Worm (Caenorhabditis elegans) whole organism, early embryonic: ENCODE results near the gene F44F4.9.

ENCODE experiments used
- aly-1 ChIP-seq: sonication (generic microtip); optimal IDR thresholded peaks from 2 replicates; lab custom pipeline; 2016; ENCODE audit warnings: missing genetic modification characterization, missing compliant biosample characterization
- ama-1 ChIP-seq: fragments of 150-350 bp; optimal IDR thresholded peaks from 2 replicates; lab custom pipeline; 2014
- ets-7 ChIP-seq: sonication (generic microtip); optimal IDR thresholded peaks from 2 replicates; lab custom pipeline; 2016; ENCODE audit warnings: missing genotype, missing genetic modification characterization, missing compliant biosample characterization
- hmg-4 ChIP-seq: fragments of 200-800 bp; sonication (Bioruptor generic); optimal IDR thresholded peaks from 2 replicates; lab custom pipeline; 2018; ENCODE audit warnings: mild to moderate bottlenecking, missing genetic modification characterization, missing compliant biosample characterization
- pes-1 ChIP-seq: fragments of 200-800 bp; sonication (Bioruptor generic); IDR thresholded peaks from 2 replicates; pipeline ENCODE4 v1.3.6; 2022; ENCODE audit warnings: missing genetic modification reagents, missing genetic modification characterization, missing compliant biosample characterization
- scrt-1 ChIP-seq: fragments of 200-800 bp; sonication (Bioruptor generic); IDR thresholded peaks from 2 replicates; pipeline ENCODE4 v1.3.6; 2022; ENCODE audit warnings: missing genetic modification characterization, missing compliant biosample characterization

DNA sequence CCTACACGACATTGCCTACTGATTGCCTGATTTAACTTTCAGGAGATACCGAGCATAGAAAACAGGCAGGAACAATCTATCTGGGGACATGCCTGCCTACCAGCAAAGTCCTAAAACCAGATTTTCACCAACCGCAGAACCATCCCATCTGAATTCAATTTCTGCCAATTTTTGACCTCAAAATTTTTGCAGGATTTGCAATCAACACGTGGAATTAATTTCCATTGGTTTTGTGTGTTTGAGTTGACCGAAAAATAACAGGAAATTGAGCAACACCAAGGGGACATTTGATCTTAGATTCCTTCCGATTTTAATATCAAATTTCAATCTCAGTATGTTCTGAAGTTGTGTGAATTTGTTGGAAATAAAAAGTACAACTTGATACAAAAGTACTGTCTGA lies 16.6 kb downstream of the F44F4.9 start:
- TF ChIP-seq scrt-1 (GFP tag; lab: Robert Waterston, UW) (no peak), hmg-4 (no peak), aly-1 (tag; lab: Kevin White, UChicago) (no peak), pes-1 (GFP tag; lab: Robert Waterston, UW) (no peak), ama-1 (lab: Kevin White, UChicago) (no peak), ets-7 (tag; lab: Kevin White, UChicago) (no peak)
